Comparison of ENCODE assay signal across 1 fruit fly cellular context in the genomic region with DNA sequence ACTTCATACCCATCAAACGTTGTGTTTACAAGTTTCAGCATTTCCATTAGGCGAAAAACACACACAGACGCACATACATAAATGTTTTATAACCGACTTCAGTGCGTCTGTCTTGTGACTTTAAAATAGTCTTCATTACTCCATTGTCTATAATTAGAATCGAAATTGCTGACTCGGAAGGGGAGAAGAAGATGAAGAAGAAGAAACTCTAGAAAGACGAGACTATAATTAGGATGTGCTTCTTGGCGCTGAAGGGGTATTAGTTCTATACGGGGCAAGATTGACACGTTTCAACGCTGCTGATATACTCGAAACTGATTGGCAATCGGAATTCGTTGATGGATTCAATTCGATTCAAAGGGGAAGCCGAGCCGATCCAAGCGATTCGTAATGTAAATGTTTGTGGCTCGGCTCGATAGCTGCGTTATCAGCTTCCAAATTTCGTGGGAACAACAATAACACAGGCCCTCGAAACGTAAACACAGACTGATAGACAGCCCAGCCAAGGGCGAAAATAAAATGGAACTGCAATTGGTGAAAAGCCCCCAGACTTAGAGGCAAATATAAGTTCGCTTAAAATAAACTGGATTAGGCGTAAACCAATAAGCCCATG.
TF ChIP-seq lines count a peak whose summit lies in the region.

No protein-coding gene starts in this region.

TF ChIP-seq in whole organism, embryonic, 481 proteins besides CTCF, POLR2A, EP300 and RAD21 (continued from another document):
- TF ChIP-seq Elba2 (GFP tag; optimal IDR thresholded peaks at IDR 0.05; lab: Kevin White, UChicago): no peak
- no peak for TF ChIP-seq Hr51 (GFP tag; optimal IDR thresholded peaks at IDR 0.05; lab: Kevin White, UChicago)
- TF ChIP-seq zfh1 (GFP tag; IDR thresholded peaks at IDR 0.05; lab: Robert Waterston, UW): no peak
- no peak for TF ChIP-seq Aef1 (GFP tag; IDR thresholded peaks at IDR 0.05; lab: Robert Waterston, UW)
- TF ChIP-seq CG4730 (GFP tag; IDR thresholded peaks at IDR 0.05; lab: Robert Waterston, UW): no peak
- peak; percentile 84 for TF ChIP-seq sd (tag; optimal IDR thresholded peaks at IDR 0.05; lab: Kevin White, UChicago)
- no peak for TF ChIP-seq CG14710 (tag; optimal IDR thresholded peaks at IDR 0.05; lab: Kevin White, UChicago)
- no peak for TF ChIP-seq gcm2 (GFP tag; optimal IDR thresholded peaks at IDR 0.05; lab: Kevin White, UChicago)
- no peak for TF ChIP-seq CG3281 (GFP tag; optimal IDR thresholded peaks at IDR 0.05; lab: Kevin White, UChicago)
- no peak for TF ChIP-seq Nf-YA (GFP tag; IDR thresholded peaks at IDR 0.05; lab: Robert Waterston, UW)
- no peak for TF ChIP-seq HLHmδ (GFP tag; optimal IDR thresholded peaks at IDR 0.05; lab: Kevin White, UChicago)
- TF ChIP-seq ash1 (GFP tag; optimal IDR thresholded peaks at IDR 0.05; lab: Kevin White, UChicago): no peak
- no peak for TF ChIP-seq CG6791 (GFP tag; IDR thresholded peaks at IDR 0.05; lab: Robert Waterston, UW; ENCODE audit: partially characterized antibody)
- no peak for TF ChIP-seq CG2875 (GFP tag; optimal IDR thresholded peaks at IDR 0.05; lab: Kevin White, UChicago)
- TF ChIP-seq Atf6 (GFP tag; IDR thresholded peaks at IDR 0.05; lab: Robert Waterston, UW): peak; percentile 56
- no peak for TF ChIP-seq cas (GFP tag; IDR thresholded peaks at IDR 0.05; lab: Robert Waterston, UW)
- no peak for TF ChIP-seq bcd (GFP tag; optimal IDR thresholded peaks at IDR 0.05; lab: Kevin White, UChicago)
- TF ChIP-seq CG15011 (GFP tag; optimal IDR thresholded peaks at IDR 0.05; lab: Kevin White, UChicago): no peak
- no peak for TF ChIP-seq dmrt99B (tag; optimal IDR thresholded peaks at IDR 0.05; lab: Kevin White, UChicago)
- no peak for TF ChIP-seq Hr39 (optimal IDR thresholded peaks at IDR 0.05; lab: Kevin White, UChicago)
- no peak for TF ChIP-seq H15 (GFP tag; IDR thresholded peaks at IDR 0.05; lab: Robert Waterston, UW)
- no peak for TF ChIP-seq CG11398 (GFP tag; optimal IDR thresholded peaks at IDR 0.05; lab: Kevin White, UChicago)
- no peak for TF ChIP-seq CG3847 (GFP tag; IDR thresholded peaks at IDR 0.05; lab: Robert Waterston, UW)
- TF ChIP-seq Stat92E (GFP tag; optimal IDR thresholded peaks at IDR 0.05; lab: Kevin White, UChicago): no peak
- TF ChIP-seq CG17802 (tag; optimal IDR thresholded peaks at IDR 0.05; lab: Kevin White, UChicago): no peak
- no peak for TF ChIP-seq crc (GFP tag; optimal IDR thresholded peaks at IDR 0.05; lab: Kevin White, UChicago)
- no peak for TF ChIP-seq CG11093 (GFP tag; IDR thresholded peaks at IDR 0.05; lab: Robert Waterston, UW)
- peak; percentile 33 for TF ChIP-seq CG18599 (GFP tag; optimal IDR thresholded peaks at IDR 0.05; lab: Kevin White, UChicago)
- TF ChIP-seq ATbp (GFP tag; optimal IDR thresholded peaks at IDR 0.05; lab: Kevin White, UChicago): no peak
- no peak for TF ChIP-seq tgo (GFP tag; IDR thresholded peaks at IDR 0.05; lab: Robert Waterston, UW)
TF ChIP-seq in whole organism, embryonic: peak in this region for 33.
